Fruit fly (Drosophila melanogaster) whole organism, prepupa: ENCODE measurements around the gene cdi.
A peak's percentile ranks its signal among the peaks of the same experiment; 100 is the strongest.

ENCODE experiments used
- Blimp-1 ChIP-seq: fragments of 200-800 bp; sonication (Bioruptor generic); optimal IDR thresholded peaks from 3 replicates; lab custom pipeline; 2017; ENCODE audit warnings: missing biosample characterization, missing genetic modification characterization, mild to moderate bottlenecking, moderate library complexity, missing genetic modification reagents
- CG10669 ChIP-seq: fragments of 200-800 bp; sonication (Bioruptor generic); optimal IDR thresholded peaks from 3 replicates; lab custom pipeline; 2018; ENCODE audit warnings: missing biosample characterization, mild to moderate bottlenecking, missing genetic modification characterization, moderate library complexity
- CG11294 ChIP-seq: fragments of 200-800 bp; sonication (Bioruptor generic); IDR thresholded peaks from 2 replicates; pipeline ENCODE4 v1.3.6; 2022; ENCODE audit warnings: missing biosample characterization, missing genetic modification characterization
- CG11762 ChIP-seq: fragments of 200-800 bp; sonication (Bioruptor generic); optimal IDR thresholded peaks from 3 replicates; lab custom pipeline; 2016; ENCODE audit warnings: missing biosample characterization, missing genetic modification characterization; ENCODE audit not compliant: insufficient read depth
- CG11902 ChIP-seq: fragments of 200-800 bp; sonication (Bioruptor generic); optimal IDR thresholded peaks from 3 replicates; lab custom pipeline; 2016; ENCODE audit warnings: missing biosample characterization, missing genetic modification characterization
- CG15336 ChIP-seq: fragments of 200-800 bp; sonication (Bioruptor generic); IDR thresholded peaks from 2 replicates; pipeline ENCODE4 v1.3.6; 2022; ENCODE audit warnings: missing biosample characterization, missing genetic modification characterization
- CG1621 ChIP-seq: fragments of 200-800 bp; sonication (Bioruptor generic); optimal IDR thresholded peaks from 3 replicates; lab custom pipeline; 2018; ENCODE audit warnings: missing biosample characterization, mild to moderate bottlenecking, missing genetic modification characterization
- CG16779 ChIP-seq: fragments of 200-800 bp; sonication (Bioruptor generic); optimal IDR thresholded peaks from 3 replicates; lab custom pipeline; 2017; ENCODE audit warnings: missing biosample characterization, mild to moderate bottlenecking, missing genetic modification characterization
- CG3032 ChIP-seq: fragments of 200-800 bp; optimal IDR thresholded peaks from 2 replicates; lab custom pipeline; 2019; ENCODE audit warnings: missing biosample characterization, mild to moderate bottlenecking, missing genetic modification characterization, moderate library complexity
- CG31627 ChIP-seq: fragments of 200-800 bp; sonication (Bioruptor generic); optimal IDR thresholded peaks from 3 replicates; lab custom pipeline; 2016; ENCODE audit warnings: missing biosample characterization, missing genetic modification characterization
- CG6163 ChIP-seq: fragments of 200-800 bp; sonication (Bioruptor generic); IDR thresholded peaks from 3 replicates; pipeline ENCODE4 v1.3.6; 2022; ENCODE audit warnings: missing biosample characterization, missing genetic modification characterization
- CG6276 ChIP-seq: fragments of 200-800 bp; sonication (Bioruptor generic); optimal IDR thresholded peaks from 2 replicates; lab custom pipeline; 2017; ENCODE audit warnings: missing biosample characterization, mild to moderate bottlenecking, missing genetic modification characterization
- CG6792 ChIP-seq: fragments of 200-800 bp; sonication (Bioruptor generic); optimal IDR thresholded peaks from 3 replicates; lab custom pipeline; 2016; ENCODE audit warnings: missing biosample characterization, missing genetic modification characterization
- CG6808 ChIP-seq: fragments of 200-800 bp; sonication (Bioruptor generic); optimal IDR thresholded peaks from 3 replicates; lab custom pipeline; 2017; ENCODE audit warnings: missing biosample characterization, missing genetic modification characterization, mild to moderate bottlenecking, moderate library complexity, missing genetic modification reagents
- CG6854 ChIP-seq: fragments of 200-800 bp; sonication (Bioruptor generic); optimal IDR thresholded peaks from 2 replicates; lab custom pipeline; 2017; ENCODE audit warnings: missing biosample characterization, mild to moderate bottlenecking, missing genetic modification characterization
- CG7368 ChIP-seq: fragments of 200-800 bp; sonication (Bioruptor generic); optimal IDR thresholded peaks from 3 replicates; lab custom pipeline; 2016; ENCODE audit warnings: missing biosample characterization, missing genetic modification characterization
- CG8119 ChIP-seq: fragments of 200-800 bp; sonication (Bioruptor generic); IDR thresholded peaks from 3 replicates; pipeline ENCODE4 v1.3.6; 2022; ENCODE audit warnings: missing biosample characterization, missing genetic modification characterization
- CG8632 ChIP-seq: fragments of 200-800 bp; sonication (Bioruptor generic); optimal IDR thresholded peaks from 3 replicates; lab custom pipeline; 2016; ENCODE audit warnings: missing biosample characterization, missing genetic modification characterization
- CG9139 ChIP-seq: fragments of 200-800 bp; sonication (Bioruptor generic); optimal IDR thresholded peaks from 3 replicates; lab custom pipeline; 2017; ENCODE audit warnings: missing biosample characterization, mild to moderate bottlenecking, missing genetic modification characterization
- Eip75B ChIP-seq: fragments of 200-800 bp; sonication (Bioruptor generic); optimal IDR thresholded peaks from 3 replicates; lab custom pipeline; 2016; ENCODE audit warnings: missing biosample characterization, missing genetic modification characterization
- Eip78C ChIP-seq: fragments of 200-800 bp; sonication (Bioruptor generic); peaks from one replicate; lab custom pipeline; 2016; ENCODE audit warnings: missing biosample characterization, missing genetic modification characterization
- Ets96B ChIP-seq: fragments of 200-800 bp; optimal IDR thresholded peaks from 2 replicates; lab custom pipeline; 2019; ENCODE audit warnings: missing biosample characterization, mild to moderate bottlenecking, missing genetic modification characterization, moderate library complexity
- Gug ChIP-seq: fragments of 200-800 bp; sonication (Bioruptor generic); IDR thresholded peaks from 2 replicates; pipeline ENCODE4 v1.3.6; 2022; ENCODE audit warnings: missing biosample characterization, missing genetic modification characterization
- Hr39 ChIP-seq: fragments of 200-800 bp; sonication (Bioruptor generic); optimal IDR thresholded peaks from 2 replicates; lab custom pipeline; 2016; ENCODE audit warnings: missing biosample characterization, missing genetic modification characterization
- Hr4 ChIP-seq: fragments of 200-800 bp; sonication (Bioruptor generic); optimal IDR thresholded peaks from 3 replicates; lab custom pipeline; 2016; ENCODE audit warnings: missing biosample characterization, missing genetic modification characterization
- Lpt ChIP-seq: fragments of 200-800 bp; sonication (Bioruptor generic); optimal IDR thresholded peaks from 3 replicates; lab custom pipeline; 2016; ENCODE audit warnings: missing biosample characterization, missing genetic modification characterization
- Met ChIP-seq: fragments of 200-800 bp; sonication (Bioruptor generic); optimal IDR thresholded peaks from 3 replicates; lab custom pipeline; 2016; ENCODE audit warnings: missing biosample characterization, missing genetic modification characterization
- OdsH ChIP-seq: fragments of 200-800 bp; sonication (Bioruptor generic); optimal IDR thresholded peaks from 3 replicates; lab custom pipeline; 2016; ENCODE audit warnings: missing biosample characterization, missing genetic modification characterization
- Sox102F ChIP-seq: fragments of 200-800 bp; sonication (Bioruptor generic); optimal IDR thresholded peaks from 2 replicates; lab custom pipeline; 2016; ENCODE audit warnings: missing biosample characterization, mild to moderate bottlenecking, missing genetic modification characterization
- Sox15 ChIP-seq: fragments of 200-800 bp; sonication (Bioruptor generic); optimal IDR thresholded peaks from 3 replicates; lab custom pipeline; 2016; ENCODE audit warnings: missing biosample characterization, missing genetic modification characterization
- cyc ChIP-seq: fragments of 200-800 bp; sonication (Bioruptor generic); optimal IDR thresholded peaks from 3 replicates; lab custom pipeline; 2016; ENCODE audit warnings: missing biosample characterization, missing genetic modification characterization
- dsx ChIP-seq: fragments of 200-800 bp; optimal IDR thresholded peaks from 3 replicates; lab custom pipeline; 2019; ENCODE audit warnings: missing biosample characterization, mild to moderate bottlenecking, missing genetic modification characterization, moderate library complexity; ENCODE audit not compliant: poor library complexity, severe bottlenecking
- esn ChIP-seq: fragments of 200-800 bp; sonication (Bioruptor generic); optimal IDR thresholded peaks from 2 replicates; lab custom pipeline; 2016; ENCODE audit warnings: missing biosample characterization, mild to moderate bottlenecking, missing genetic modification characterization, moderate library complexity
- fd59A ChIP-seq: fragments of 200-800 bp; sonication (Bioruptor generic); optimal IDR thresholded peaks from 2 replicates; lab custom pipeline; 2017; ENCODE audit warnings: missing biosample characterization, mild to moderate bottlenecking, missing genetic modification characterization, missing genetic modification reagents
- lz ChIP-seq: fragments of 200-800 bp; sonication (Bioruptor generic); optimal IDR thresholded peaks from 3 replicates; lab custom pipeline; 2016; ENCODE audit warnings: missing biosample characterization, missing genetic modification characterization
- net ChIP-seq: fragments of 200-800 bp; sonication (Bioruptor generic); optimal IDR thresholded peaks from 3 replicates; lab custom pipeline; 2016; ENCODE audit warnings: missing biosample characterization, missing genetic modification characterization
- salr ChIP-seq, 2 experiments: fragments of 200-800 bp; sonication (Bioruptor generic); optimal IDR thresholded peaks; 3 replicates each; lab custom pipeline; 2016 to 2018; ENCODE audit warnings: missing biosample characterization in 2 of 2, missing genetic modification characterization in 2 of 2, mild to moderate bottlenecking in 1 of 2
- spab ChIP-seq: fragments of 200-800 bp; sonication (Bioruptor generic); optimal IDR thresholded peaks from 2 replicates; lab custom pipeline; 2017; ENCODE audit warnings: missing biosample characterization, mild to moderate bottlenecking, missing genetic modification characterization, missing genetic modification reagents
- ss ChIP-seq, 2 experiments: fragments of 200-800 bp; sonication (Bioruptor generic); optimal IDR thresholded peaks; 2 replicates in 1 of 2; 3 replicates in 1 of 2; lab custom pipeline; 2017 to 2018; ENCODE audit warnings: mild to moderate bottlenecking in 2 of 2, missing biosample characterization in 2 of 2, missing genetic modification characterization in 2 of 2, moderate library complexity in 1 of 2
- svp ChIP-seq: fragments of 200-800 bp; sonication (Bioruptor generic); peaks from one replicate; lab custom pipeline; 2016; ENCODE audit warnings: missing biosample characterization, missing genetic modification characterization
- topi ChIP-seq: fragments of 200-800 bp; sonication (Bioruptor generic); optimal IDR thresholded peaks from 3 replicates; lab custom pipeline; 2016; ENCODE audit warnings: missing biosample characterization, missing genetic modification characterization
- vri ChIP-seq: fragments of 200-800 bp; sonication (Bioruptor generic); optimal IDR thresholded peaks from 3 replicates; lab custom pipeline; 2016; ENCODE audit warnings: missing biosample characterization, mild to moderate bottlenecking, missing genetic modification characterization

Gene cdi

DNA sequence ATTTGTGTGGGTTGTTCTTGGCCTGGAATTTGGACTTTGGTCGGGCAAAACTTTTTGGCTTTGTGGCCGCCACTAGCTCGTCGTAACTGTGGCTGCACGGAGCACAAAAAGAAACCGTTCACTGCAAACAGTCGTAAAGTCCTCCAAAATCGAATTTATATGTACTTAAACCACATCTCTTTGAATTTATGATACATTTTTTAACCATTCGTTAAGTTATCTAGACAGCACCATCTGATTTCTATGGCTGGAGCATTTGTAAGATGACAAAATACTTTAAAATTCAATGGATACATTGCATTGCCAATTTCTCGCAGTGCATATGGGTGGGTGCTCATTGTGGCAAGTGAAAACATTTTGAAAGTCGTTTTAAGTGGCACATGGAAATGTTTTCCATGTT, 10.1 kb upstream of the cdi start (continued):
- TF ChIP-seq CG8632 (no peak), CG1621 (tag; lab: Kevin White, UChicago) (peak; percentile 23), Hr4 (peak; percentile 85), CG3032 (tag; lab: Kevin White, UChicago) (peak; percentile 6), lz (peak; percentile 43), fd59A (peak; percentile 10), cyc (GFP tag; lab: Kevin White, UChicago) (peak; percentile 18), net (GFP tag; lab: Kevin White, UChicago) (peak; percentile 72), CG6808 (GFP tag; lab: Kevin White, UChicago) (no peak), CG9139 (GFP tag; lab: Kevin White, UChicago) (no peak), CG6163 (GFP tag; lab: Robert Waterston, UW) (peak; percentile 71), CG11902 (GFP tag; lab: Kevin White, UChicago) (no peak)
- TF ChIP-seq, all 60 proteins: peak for 47

dm6 chr3R:19103189-19103588, 9.1 kb upstream of the cdi start:
- TF ChIP-seq CG31627 (no peak), salr (GFP tag; optimal IDR thresholded peaks at IDR 0.05; lab: Kevin White, UChicago) (no peak), CG16779 (tag; lab: Kevin White, UChicago) (no peak), Ets96B (tag; lab: Kevin White, UChicago) (no peak), CG15336 (no peak), Hr39 (GFP tag; lab: Kevin White, UChicago) (no peak), Eip78C (GFP tag; lab: Kevin White, UChicago) (no peak), ss (GFP tag; optimal IDR thresholded peaks at IDR 0.05; lab: Kevin White, UChicago) (no peak), CG6854 (GFP tag; lab: Kevin White, UChicago) (no peak), cyc (GFP tag; lab: Kevin White, UChicago) (no peak), CG3032 (tag; lab: Kevin White, UChicago) (no peak), CG11762 (GFP tag; lab: Kevin White, UChicago) (no peak), Sox15 (GFP tag; lab: Kevin White, UChicago) (no peak), Met (GFP tag; lab: Kevin White, UChicago) (no peak), Lpt (GFP tag; lab: Kevin White, UChicago) (no peak), CG11294 (GFP tag; lab: Robert Waterston, UW) (no peak), CG6792 (GFP tag; lab: Kevin White, UChicago) (no peak), Hr4 (no peak), fd59A (no peak), CG7368 (GFP tag; lab: Kevin White, UChicago) (no peak)

DNA sequence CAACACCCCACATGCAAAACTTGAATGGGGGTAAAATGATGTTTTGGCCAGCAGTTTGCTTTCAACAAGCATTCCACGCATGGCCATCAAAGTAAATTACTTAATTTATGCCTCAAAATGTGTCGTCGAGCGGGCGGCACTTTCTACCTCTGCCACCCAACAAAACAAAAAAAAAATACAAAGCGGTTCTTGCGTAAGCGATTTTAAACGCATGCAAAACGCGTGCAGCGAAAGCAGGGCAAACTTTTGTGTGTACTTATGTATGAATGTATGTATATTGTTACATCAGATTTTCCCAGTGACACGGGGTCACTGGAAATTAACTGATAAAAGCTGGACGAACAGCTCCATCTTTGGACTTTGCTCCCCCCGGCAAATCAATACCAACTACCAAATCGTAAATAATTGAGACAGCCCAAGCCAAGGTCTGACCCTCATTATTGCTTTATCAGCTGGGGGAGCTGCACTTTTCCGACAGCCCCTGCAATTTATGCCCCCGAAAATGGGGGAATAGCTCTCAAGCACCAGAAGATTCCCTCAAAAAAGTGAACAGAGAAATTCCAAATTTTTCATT, 7.3 kb upstream of the cdi start:
- TF ChIP-seq svp (GFP tag; lab: Kevin White, UChicago) (peak; percentile 80), fd59A (no peak)

dm6 chr3R:19100098-19100497, 6.0 kb upstream of the cdi start:
- TF ChIP-seq Eip75B, result peak; percentile 18
- no peak for TF ChIP-seq Ets96B (tag; lab: Kevin White, UChicago)
- no peak for TF ChIP-seq CG7368 (GFP tag; lab: Kevin White, UChicago)
- TF ChIP-seq Lpt (GFP tag; lab: Kevin White, UChicago), result no peak
- TF ChIP-seq CG10669 (GFP tag; lab: Kevin White, UChicago), result no peak
- TF ChIP-seq CG8632, result no peak
- no peak for TF ChIP-seq CG6854 (GFP tag; lab: Kevin White, UChicago)
- TF ChIP-seq dsx (GFP tag; lab: Kevin White, UChicago), result no peak
- TF ChIP-seq cyc (GFP tag; lab: Kevin White, UChicago), result no peak
- TF ChIP-seq CG6163 (GFP tag; lab: Robert Waterston, UW), result peak; percentile 44; the same call in 1 of the 3 replicates
- TF ChIP-seq Hr4, result no peak
- TF ChIP-seq CG1621 (tag; lab: Kevin White, UChicago), result no peak
- no peak for TF ChIP-seq CG16779 (tag; lab: Kevin White, UChicago)
- TF ChIP-seq vri (GFP tag; lab: Kevin White, UChicago), result peak; percentile 51
- TF ChIP-seq Met (GFP tag; lab: Kevin White, UChicago), result no peak
- no peak for TF ChIP-seq ss (GFP tag; optimal IDR thresholded peaks at IDR 0.05; lab: Kevin White, UChicago)
- no peak for TF ChIP-seq CG31627
- no peak for TF ChIP-seq esn (GFP tag; lab: Kevin White, UChicago)
- no peak for TF ChIP-seq topi (GFP tag; lab: Kevin White, UChicago)
- no peak for TF ChIP-seq CG8119 (GFP tag; lab: Robert Waterston, UW)
- TF ChIP-seq OdsH (GFP tag; lab: Kevin White, UChicago), result no peak
- no peak for TF ChIP-seq CG11902 (GFP tag; lab: Kevin White, UChicago)
- TF ChIP-seq Gug (GFP tag; lab: Robert Waterston, UW), result no peak
- no peak for TF ChIP-seq CG6276 (GFP tag; lab: Kevin White, UChicago)
- no peak for TF ChIP-seq Blimp-1 (GFP tag; lab: Kevin White, UChicago)
- TF ChIP-seq Eip78C (GFP tag; lab: Kevin White, UChicago), result peak; percentile 24
- TF ChIP-seq CG6792 (GFP tag; lab: Kevin White, UChicago), result no peak
- no peak for TF ChIP-seq net (GFP tag; lab: Kevin White, UChicago)
- no peak for TF ChIP-seq spab (GFP tag; lab: Kevin White, UChicago)
- no peak for TF ChIP-seq Sox102F
- no peak for TF ChIP-seq CG3032 (tag; lab: Kevin White, UChicago)
- no peak for TF ChIP-seq Hr39 (GFP tag; lab: Kevin White, UChicago)
